Fruit fly (Drosophila melanogaster) whole organism, embryonic: ENCODE data around the gene GC.

ENCODE experiments used
- Bgb ChIP-seq: fragments of 200-800 bp; sonication (Bioruptor generic); IDR thresholded peaks from 2 replicates; pipeline ENCODE4 v1.3.6; 2022; ENCODE audit warnings: missing biosample characterization, missing genetic modification characterization; ENCODE audit not compliant: partially characterized antibody
- BtbVII ChIP-seq: fragments of 200-800 bp; sonication (Bioruptor generic); optimal IDR thresholded peaks from 3 replicates; lab custom pipeline; 2017; ENCODE audit warnings: missing biosample characterization, mild to moderate bottlenecking, missing genetic modification characterization
- CG12744 ChIP-seq: fragments of 200-800 bp; sonication (Bioruptor generic); optimal IDR thresholded peaks from 2 replicates; lab custom pipeline; 2016; ENCODE audit warnings: missing biosample characterization, missing genetic modification characterization
- CG13775 ChIP-seq: fragments of 200-800 bp; sonication (Bioruptor generic); optimal IDR thresholded peaks from 3 replicates; lab custom pipeline; 2017; ENCODE audit warnings: missing biosample characterization, mild to moderate bottlenecking, missing genetic modification characterization
- CG15479 ChIP-seq: fragments of 200-800 bp; sonication (Bioruptor generic); optimal IDR thresholded peaks from 3 replicates; lab custom pipeline; 2019; ENCODE audit warnings: missing biosample characterization, mild to moderate bottlenecking, missing genetic modification characterization, moderate library complexity
- CG17361 ChIP-seq: fragments of 200-800 bp; sonication (Bioruptor generic); IDR thresholded peaks from 3 replicates; pipeline ENCODE4 v1.3.6; 2022; ENCODE audit warnings: missing biosample characterization, missing genetic modification characterization
- CG3726 ChIP-seq: fragments of 200-800 bp; sonication (Bioruptor generic); IDR thresholded peaks from 3 replicates; pipeline ENCODE4, ENCODE4 v1.3.6; 2022; ENCODE audit warnings: missing biosample characterization, missing genetic modification characterization
- CG3847 ChIP-seq: fragments of 200-800 bp; sonication (Bioruptor generic); IDR thresholded peaks from 2 replicates; pipeline ENCODE4 v1.3.6; 2022; ENCODE audit warnings: missing biosample characterization, missing genetic modification characterization
- CG42726 ChIP-seq: fragments of 200-800 bp; sonication (Bioruptor generic); IDR thresholded peaks from 2 replicates; pipeline ENCODE4 v1.3.6; 2022; ENCODE audit warnings: missing biosample characterization, missing genetic modification characterization; ENCODE audit not compliant: partially characterized antibody
- CG4328 ChIP-seq: fragments of 200-800 bp; sonication (Bioruptor generic); optimal IDR thresholded peaks from 3 replicates; lab custom pipeline; 2017; ENCODE audit warnings: missing biosample characterization, missing genetic modification reagents, missing genetic modification characterization
- CG5180 ChIP-seq: fragments of 200-800 bp; sonication (Bioruptor generic); optimal IDR thresholded peaks from 3 replicates; lab custom pipeline; 2017; ENCODE audit warnings: missing biosample characterization, missing genetic modification characterization, mild to moderate bottlenecking, moderate library complexity, missing genetic modification reagents
- CG6175 ChIP-seq: fragments of 200-800 bp; sonication (Bioruptor generic); IDR thresholded peaks from 3 replicates; pipeline ENCODE4 v1.3.6; 2022; ENCODE audit warnings: missing biosample characterization, missing genetic modification characterization
- CG6272 ChIP-seq: fragments of 200-800 bp; sonication (Bioruptor generic); IDR thresholded peaks from 2 replicates; pipeline ENCODE4 v1.3.6; 2022; ENCODE audit warnings: missing biosample characterization, missing genetic modification characterization
- CG6854 ChIP-seq: fragments of 200-800 bp; sonication (Bioruptor generic); optimal IDR thresholded peaks from 3 replicates; lab custom pipeline; 2017; ENCODE audit warnings: missing biosample characterization, mild to moderate bottlenecking, missing genetic modification characterization
- CG7271 ChIP-seq: fragments of 200-800 bp; sonication (Bioruptor generic); optimal IDR thresholded peaks from 2 replicates; lab custom pipeline; 2018; ENCODE audit warnings: missing biosample characterization, mild to moderate bottlenecking, missing genetic modification characterization, moderate library complexity
- CG8478 ChIP-seq: fragments of >200 bp; optimal IDR thresholded peaks from 2 replicates; lab custom pipeline; 2018
- CG8944 ChIP-seq: fragments of 200-800 bp; sonication (Bioruptor generic); optimal IDR thresholded peaks from 3 replicates; lab custom pipeline; 2016; ENCODE audit warnings: missing biosample characterization, missing genetic modification characterization
- CG9609 ChIP-seq: fragments of 200-800 bp; sonication (Bioruptor generic); optimal IDR thresholded peaks from 3 replicates; lab custom pipeline; 2016; ENCODE audit warnings: missing biosample characterization, missing genetic modification characterization
- CTCF ChIP-seq: fragments of 200-800 bp; sonication (Bioruptor generic); optimal IDR thresholded peaks from 2 replicates; lab custom pipeline; 2017; ENCODE audit warnings: missing biosample characterization, mild to moderate bottlenecking, missing genetic modification characterization, moderate library complexity
- Chrac-16 ChIP-seq: fragments of 200-800 bp; sonication (Bioruptor generic); optimal IDR thresholded peaks from 3 replicates; lab custom pipeline; 2016; ENCODE audit warnings: missing biosample characterization, missing genetic modification characterization
- Fer1 ChIP-seq: fragments of 200-800 bp; sonication (Bioruptor generic); optimal IDR thresholded peaks from 2 replicates; lab custom pipeline; 2017; ENCODE audit warnings: missing biosample characterization, mild to moderate bottlenecking, missing genetic modification characterization
- Fer2 ChIP-seq: fragments of 200-800 bp; sonication (Bioruptor generic); optimal IDR thresholded peaks from 2 replicates; lab custom pipeline; 2018; ENCODE audit warnings: missing biosample characterization, mild to moderate bottlenecking, missing genetic modification characterization, moderate library complexity
- HLH54F ChIP-seq: fragments of 200-800 bp; sonication (Bioruptor generic); optimal IDR thresholded peaks from 3 replicates; lab custom pipeline; 2016; ENCODE audit warnings: missing biosample characterization, missing genetic modification characterization
- HmgZ ChIP-seq: fragments of 200-800 bp; sonication (Bioruptor generic); optimal IDR thresholded peaks from 2 replicates; lab custom pipeline; 2018; ENCODE audit warnings: missing biosample characterization, mild to moderate bottlenecking, missing genetic modification characterization
- Mes4 ChIP-seq: fragments of 200-800 bp; sonication (Bioruptor generic); optimal IDR thresholded peaks from 2 replicates; lab custom pipeline; 2016; ENCODE audit warnings: missing biosample characterization, missing genetic modification characterization
- NFAT ChIP-seq: fragments of 200-800 bp; sonication (Bioruptor generic); IDR thresholded peaks from 2 replicates; pipeline ENCODE4 v1.3.6; 2022; ENCODE audit warnings: missing biosample characterization, missing genetic modification characterization
- PHDP ChIP-seq: fragments of 200-800 bp; sonication (Bioruptor generic); optimal IDR thresholded peaks from 3 replicates; lab custom pipeline; 2018; ENCODE audit warnings: missing biosample characterization, mild to moderate bottlenecking, missing genetic modification characterization, moderate library complexity
- Pdp1 ChIP-seq, 2 experiments: fragments of 200-800 bp; sonication (Bioruptor generic); optimal IDR thresholded peaks; 3 replicates each; lab custom pipeline; 2016; ENCODE audit warnings: missing biosample characterization in 2 of 2, missing genetic modification characterization in 2 of 2, mild to moderate bottlenecking in 1 of 2, moderate library complexity in 1 of 2
- Rx ChIP-seq: fragments of 200-800 bp; sonication (Bioruptor generic); IDR thresholded peaks from 2 replicates; pipeline ENCODE4 v1.3.6; 2022; ENCODE audit warnings: missing biosample characterization, missing genetic modification characterization
- Scr ChIP-seq: fragments of 200-800 bp; sonication (Bioruptor generic); IDR thresholded peaks from 2 replicates; pipeline ENCODE4 v1.3.6; 2022; ENCODE audit warnings: missing biosample characterization, missing genetic modification characterization; ENCODE audit not compliant: partially characterized antibody
- YL-1 ChIP-seq: fragments of 200-800 bp; sonication (Bioruptor generic); optimal IDR thresholded peaks from 3 replicates; lab custom pipeline; 2017; ENCODE audit warnings: missing biosample characterization, mild to moderate bottlenecking, missing genetic modification characterization
- al ChIP-seq: fragments of 200-800 bp; sonication (Bioruptor generic); IDR thresholded peaks from 2 replicates; pipeline ENCODE4 v1.3.6; 2022; ENCODE audit warnings: missing biosample characterization, missing genetic modification characterization
- corto ChIP-seq: fragments of 200-800 bp; sonication (Bioruptor generic); optimal IDR thresholded peaks from 2 replicates; lab custom pipeline; 2016; ENCODE audit warnings: missing biosample characterization, mild to moderate bottlenecking, missing genetic modification characterization, moderate library complexity
- crol ChIP-seq: fragments of 200-800 bp; sonication (Bioruptor generic); IDR thresholded peaks from 2 replicates; pipeline ENCODE4 v1.3.6; 2022; ENCODE audit warnings: missing biosample characterization, missing genetic modification characterization
- crp ChIP-seq, 2 experiments: fragments of 200-800 bp; sonication (Bioruptor generic); optimal IDR thresholded peaks; 2 replicates in 1 of 2; 3 replicates in 1 of 2; lab custom pipeline; 2017; ENCODE audit warnings: missing biosample characterization in 2 of 2, missing genetic modification characterization in 2 of 2, mild to moderate bottlenecking in 1 of 2, moderate library complexity in 1 of 2
- dmrt99B ChIP-seq: fragments of 200-800 bp; sonication (Bioruptor generic); optimal IDR thresholded peaks from 2 replicates; lab custom pipeline; 2018; ENCODE audit warnings: missing biosample characterization, mild to moderate bottlenecking, missing genetic modification characterization, moderate library complexity
- fd64A ChIP-seq: fragments of 200-800 bp; sonication (Bioruptor generic); optimal IDR thresholded peaks from 3 replicates; lab custom pipeline; 2018; ENCODE audit warnings: missing biosample characterization, mild to moderate bottlenecking, missing genetic modification characterization
- fd96Cb ChIP-seq: fragments of 200-800 bp; sonication (Bioruptor generic); optimal IDR thresholded peaks from 2 replicates; lab custom pipeline; 2018; ENCODE audit warnings: missing biosample characterization, mild to moderate bottlenecking, missing genetic modification characterization, moderate library complexity
- gfzf ChIP-seq: fragments of 200-800 bp; sonication (Bioruptor generic); optimal IDR thresholded peaks from 2 replicates; lab custom pipeline; 2016; ENCODE audit warnings: missing biosample characterization, mild to moderate bottlenecking, missing genetic modification characterization, moderate library complexity
- lola ChIP-seq, 3 experiments: fragments of >200 bp in 2 of 3; fragments of 200-800 bp in 1 of 3; sonication (Bioruptor generic) in 1 of 3; optimal IDR thresholded peaks; 2 replicates each; lab custom pipeline; 2017 to 2019; ENCODE audit warnings: missing biosample characterization in 3 of 3, missing genetic modification characterization in 3 of 3, mild to moderate bottlenecking in 1 of 3, moderate library complexity in 1 of 3
- mirr ChIP-seq: fragments of 200-800 bp; sonication (Bioruptor generic); optimal IDR thresholded peaks from 3 replicates; lab custom pipeline; 2018; ENCODE audit warnings: missing biosample characterization, mild to moderate bottlenecking, missing genetic modification characterization
- otp ChIP-seq: fragments of 200-800 bp; sonication (Bioruptor generic); IDR thresholded peaks from 3 replicates; pipeline ENCODE4, ENCODE4 v1.3.6; 2022; ENCODE audit warnings: missing biosample characterization, missing genetic modification characterization
- pita ChIP-seq: fragments of 200-800 bp; sonication (Bioruptor generic); optimal IDR thresholded peaks from 2 replicates; lab custom pipeline; 2017; ENCODE audit warnings: missing biosample characterization, mild to moderate bottlenecking, missing genetic modification characterization
- prd ChIP-seq, 3 experiments: fragments of >200 bp in 2 of 3; fragments of 200-800 bp in 1 of 3; sonication (Bioruptor generic) in 1 of 3; optimal IDR thresholded peaks in 2 of 3; IDR thresholded peaks in 1 of 3; 2 replicates in 2 of 3; 3 replicates in 1 of 3; pipeline versions ENCODE4 v1.3.6 to Lab custom; 2017 to 2022; ENCODE audit warnings: missing biosample characterization in 1 of 3, missing genetic modification characterization in 1 of 3
- pzg ChIP-seq: fragments of 200-800 bp; sonication (Bioruptor generic); optimal IDR thresholded peaks from 3 replicates; lab custom pipeline; 2018; ENCODE audit warnings: missing biosample characterization, mild to moderate bottlenecking, missing genetic modification characterization, moderate library complexity
- repo ChIP-seq: fragments of 200-800 bp; sonication (Bioruptor generic); optimal IDR thresholded peaks from 2 replicates; lab custom pipeline; 2016; ENCODE audit warnings: missing biosample characterization, missing genetic modification characterization
- sens ChIP-seq: fragments of 200-800 bp; sonication (Bioruptor generic); peaks from one replicate; lab custom pipeline; 2016; ENCODE audit warnings: missing biosample characterization, missing genetic modification characterization
- vvl ChIP-seq: fragments of 200-800 bp; sonication (Bioruptor generic); IDR thresholded peaks from 2 replicates; pipeline ENCODE4 v1.3.6; 2022; ENCODE audit warnings: missing biosample characterization, missing genetic modification characterization
- zf30C ChIP-seq: fragments of 200-800 bp; sonication (Bioruptor generic); optimal IDR thresholded peaks from 3 replicates; lab custom pipeline; 2018; ENCODE audit warnings: missing biosample characterization, mild to moderate bottlenecking, missing genetic modification characterization
- zfh2 ChIP-seq: fragments of 200-800 bp; sonication (Bioruptor generic); optimal IDR thresholded peaks from 2 replicates; lab custom pipeline; 2016; ENCODE audit warnings: missing biosample characterization, missing genetic modification characterization

Gene GC

dm6 chr3L:1668504-1668903 is 39.4 kb upstream of the GC start, which contains the start of gene RpL23A:
RpL23A (minus strand) TSS chr3L:1668654.
- TF ChIP-seq CG6854 (GFP tag; lab: Kevin White, UChicago): peak; percentile 85
- TF ChIP-seq Mes4 (GFP tag; lab: Kevin White, UChicago): peak; percentile 99
- peak; percentile 90 for TF ChIP-seq CG6175 (GFP tag; lab: Robert Waterston, UW)
- TF ChIP-seq CG17361 (GFP tag; lab: Robert Waterston, UW): peak; percentile 89
- TF ChIP-seq CG8944 (GFP tag; lab: Kevin White, UChicago): peak; percentile 96
- peak; percentile 83 for TF ChIP-seq CG42726
- TF ChIP-seq Rx (GFP tag; lab: Robert Waterston, UW): peak; percentile 94
- TF ChIP-seq mirr: peak; percentile 98
- peak; percentile 54 for TF ChIP-seq CG8478 (lab: Kevin White, UChicago)
- TF ChIP-seq pzg: peak; percentile 100
- peak; percentile 98 for TF ChIP-seq Fer1 (GFP tag; lab: Kevin White, UChicago)
- peak; percentile 97 for TF ChIP-seq repo (GFP tag; lab: Kevin White, UChicago)
- TF ChIP-seq CG3847 (GFP tag; lab: Robert Waterston, UW): peak; percentile 99
- TF ChIP-seq gfzf (GFP tag; lab: Kevin White, UChicago): peak; percentile 58
- TF ChIP-seq crol (GFP tag; lab: Robert Waterston, UW): peak; percentile 58
- TF ChIP-seq dmrt99B (tag; lab: Kevin White, UChicago): peak; percentile 80
- TF ChIP-seq CG13775 (GFP tag; lab: Kevin White, UChicago): peak; percentile 98
- TF ChIP-seq vvl (GFP tag; lab: Robert Waterston, UW): peak; percentile 97
- peak in 1 of 3 experiments; percentile 70 for TF ChIP-seq lola (GFP tag; optimal IDR thresholded peaks at IDR 0.05; lab: Kevin White, UChicago)
- TF ChIP-seq CG6272 (GFP tag; lab: Robert Waterston, UW): peak; percentile 91
- TF ChIP-seq fd64A (GFP tag; lab: Kevin White, UChicago): peak; percentile 91
- TF ChIP-seq HLH54F (GFP tag; lab: Kevin White, UChicago): peak; percentile 96
- peak; percentile 92 for TF ChIP-seq Fer2 (tag; lab: Kevin White, UChicago)
- TF ChIP-seq al (GFP tag; lab: Robert Waterston, UW): peak; percentile 91
- peak; percentile 89 for TF ChIP-seq Chrac-16 (GFP tag; lab: Kevin White, UChicago)
- peak; percentile 59 for TF ChIP-seq zf30C (GFP tag; lab: Kevin White, UChicago)
- peak; percentile 95 for TF ChIP-seq CG12744 (GFP tag; lab: Kevin White, UChicago)
- peak; percentile 98 for TF ChIP-seq YL-1 (GFP tag; lab: Kevin White, UChicago)
- peak; percentile 42 for TF ChIP-seq CG15479 (GFP tag; lab: Kevin White, UChicago)
- peak; percentile 98 for TF ChIP-seq HmgZ
- TF ChIP-seq Bgb (GFP tag; lab: Robert Waterston, UW): peak; percentile 81
- TF ChIP-seq CTCF (GFP tag; lab: Kevin White, UChicago): peak; percentile 65
- TF ChIP-seq prd (optimal IDR thresholded peaks at IDR 0.05; lab: Kevin White, UChicago): no peak
- peak; percentile 89 for TF ChIP-seq prd (GFP tag; IDR thresholded peaks at IDR 0.05; lab: Robert Waterston, UW)
- TF ChIP-seq CG7271: peak; percentile 95
- TF ChIP-seq Scr (GFP tag; lab: Robert Waterston, UW): peak; percentile 43; the same call in 1 of the 2 replicates
- TF ChIP-seq CG3726: peak; percentile 88
- TF ChIP-seq otp: peak; percentile 96
- peak; percentile 98 for TF ChIP-seq CG9609 (GFP tag; lab: Kevin White, UChicago)
- TF ChIP-seq CG5180: peak; percentile 76
- no peak for TF ChIP-seq corto (GFP tag; lab: Kevin White, UChicago)
- TF ChIP-seq Pdp1 (GFP tag; optimal IDR thresholded peaks at IDR 0.05; lab: Kevin White, UChicago): peak; percentile 92 to 93
- TF ChIP-seq zfh2: peak; percentile 97
- TF ChIP-seq fd96Cb (tag; lab: Kevin White, UChicago): peak; percentile 74
- TF ChIP-seq PHDP (tag; lab: Kevin White, UChicago): peak; percentile 92
- peak; percentile 97 for TF ChIP-seq NFAT (GFP tag; lab: Robert Waterston, UW)
- no peak for TF ChIP-seq pita (GFP tag; lab: Kevin White, UChicago)
- TF ChIP-seq CG4328: peak; percentile 96
- peak; percentile 92 for TF ChIP-seq BtbVII (GFP tag; lab: Kevin White, UChicago)
- TF ChIP-seq sens (GFP tag; lab: Kevin White, UChicago): peak; percentile 98
- TF ChIP-seq crp (GFP tag; optimal IDR thresholded peaks at IDR 0.05; lab: Kevin White, UChicago): peak in 1 of 2 experiments; percentile 73
